Worm (Caenorhabditis elegans): ENCODE measurements around the gene mdt-28.
"Not testable (repeated sequence)": the region's sequence is repeated elsewhere in the genome, so short reads cannot be mapped to it uniquely, and the experiment has no call there.

mdt-28 gene

ce11 chrV:15610350-15610940, 35.2 kb upstream of the mdt-28 start, which contains the start of the genes fbxa-153 and str-12 (continued):
- TF ChIP-seq lin-35 (GFP tag; optimal IDR thresholded peaks at IDR 0.05) (peak in 1 of 2 experiments; percentile 11), ceh-82 (tag; optimal IDR thresholded peaks at IDR 0.05) (peak in 1 of 3 experiments; percentile 28), zag-1 (tag; optimal IDR thresholded peaks at IDR 0.05) (no peak), fkh-8 (tag; optimal IDR thresholded peaks at IDR 0.05) (peak; percentile 36), zip-4 (GFP tag; optimal IDR thresholded peaks at IDR 0.05) (no peak), hlh-4 (tag; optimal IDR thresholded peaks at IDR 0.05) (no peak), fos-1 (tag; optimal IDR thresholded peaks at IDR 0.05) (no peak)

DNA sequence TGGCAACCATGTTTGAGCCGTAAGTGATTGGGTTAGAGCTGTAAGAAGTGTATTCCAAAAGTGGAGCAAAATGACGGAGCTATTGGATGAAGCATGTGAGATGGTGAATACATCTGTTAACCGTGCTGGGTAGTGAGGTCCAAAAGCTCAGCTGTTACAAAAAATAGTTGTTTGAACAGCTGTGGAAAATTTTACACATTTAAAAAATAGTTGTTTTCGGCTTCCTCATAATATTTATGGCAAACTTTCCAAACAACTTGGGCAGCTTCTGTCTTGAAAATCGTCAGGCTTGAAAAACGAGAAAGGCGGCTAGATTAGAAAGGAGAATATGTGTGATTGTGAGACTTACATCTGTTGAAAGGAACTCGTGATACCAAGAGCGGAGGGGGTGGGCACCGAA, 29.8 kb upstream of the mdt-28 start, which contains the start of gene fbxa-154:
Gene fbxa-154, minus strand, starts transcription at position 101 of the 400 bp plus-strand sequence.
- no peak for TF ChIP-seq aly-2 (tag; optimal IDR thresholded peaks at IDR 0.05)
- TF ChIP-seq fos-1 (tag; optimal IDR thresholded peaks at IDR 0.05) = no peak
- no peak for TF ChIP-seq snu-23 (GFP tag; optimal IDR thresholded peaks at IDR 0.05)
- TF ChIP-seq swsn-7 (tag; optimal IDR thresholded peaks at IDR 0.05) = no peak
- TF ChIP-seq rnt-1 (tag; optimal IDR thresholded peaks at IDR 0.05) = no peak
- no peak for TF ChIP-seq lin-13 (GFP tag; optimal IDR thresholded peaks at IDR 0.05)

DNA sequence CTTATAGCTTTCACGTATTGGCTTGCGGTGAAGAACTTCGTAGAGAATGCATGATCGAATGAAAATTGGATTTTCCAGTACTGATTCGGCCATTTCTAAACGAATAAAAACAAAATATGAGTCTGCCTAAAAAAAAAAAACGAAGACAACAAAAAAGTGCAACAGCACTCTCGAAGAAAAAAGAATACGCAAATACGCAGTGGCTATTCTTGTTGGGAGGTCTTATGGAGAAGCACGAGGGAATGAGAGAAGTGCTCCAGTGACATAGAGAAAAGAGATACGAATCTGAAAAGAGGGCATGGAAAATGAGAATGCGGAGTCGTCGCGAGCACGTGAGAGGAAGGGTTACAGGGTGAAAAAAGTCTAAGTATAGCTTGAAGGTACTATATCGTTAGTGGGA, 27.0 kb upstream of the mdt-28 start, which contains the start of gene fbxa-152:
Gene fbxa-152, minus strand, starts transcription at position 101 of the 400 bp plus-strand sequence.
- TF ChIP-seq ceh-63 (GFP tag; optimal IDR thresholded peaks at IDR 0.05) (no peak), lin-14 (GFP tag; optimal IDR thresholded peaks at IDR 0.05) (peak; percentile 22)

DNA sequence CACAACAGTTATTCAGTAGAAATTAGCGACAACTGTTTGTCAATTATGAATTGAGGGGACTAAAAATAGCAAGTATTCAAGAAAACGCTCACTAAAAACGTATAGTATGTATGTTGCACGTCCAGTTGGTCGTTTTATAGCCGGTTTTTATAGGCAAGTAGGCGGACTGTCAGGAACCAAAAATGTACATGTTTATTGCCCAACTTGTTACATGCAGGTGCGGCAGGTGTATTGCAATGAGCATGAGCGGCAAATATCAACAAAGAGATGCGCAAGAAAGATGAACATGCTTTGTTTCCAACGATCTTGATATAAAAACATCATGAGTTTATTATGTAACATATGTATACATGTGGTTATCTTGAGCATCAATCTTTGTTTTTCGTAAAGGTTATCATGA, 24.6 kb upstream of the mdt-28 start, which contains the start of gene B0391.14:
Gene B0391.14, minus strand, starts transcription at position 101 of the 400 bp plus-strand sequence.
- not testable (repeated sequence) for TF ChIP-seq Y116A8C.19 (tag; optimal IDR thresholded peaks at IDR 0.05; ENCODE audit: borderline replicate concordance); aly-2 (tag; optimal IDR thresholded peaks at IDR 0.05); pax-3 (tag; optimal IDR thresholded peaks at IDR 0.05)

DNA sequence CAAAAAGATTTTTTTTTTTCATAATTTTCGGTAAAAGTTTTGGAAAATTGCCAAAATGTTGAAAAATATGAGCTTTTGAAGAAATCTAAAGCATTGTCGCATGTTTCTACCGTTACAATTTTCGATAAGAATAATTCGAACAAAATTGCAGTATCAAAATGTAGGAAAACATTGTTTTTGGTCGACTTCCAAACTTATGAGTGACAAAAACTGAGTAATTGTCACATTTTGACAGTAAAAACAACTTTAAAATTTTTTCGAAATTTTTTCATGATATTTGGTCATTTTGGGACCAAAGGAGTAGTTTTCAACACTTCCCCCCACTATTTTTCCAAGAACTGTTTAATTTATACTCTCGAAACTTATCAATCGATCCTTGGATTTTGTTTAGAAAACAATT, 19.4 kb upstream of the mdt-28 start, which contains the start of gene fbxa-139:
Gene fbxa-139, minus strand, starts transcription at position 101 of the 400 bp plus-strand sequence.
- TF ChIP-seq ceh-8 (GFP tag; optimal IDR thresholded peaks at IDR 0.05) = no peak
- no peak for TF ChIP-seq efl-3 (GFP tag; optimal IDR thresholded peaks at IDR 0.05)
- TF ChIP-seq alr-1 (tag; optimal IDR thresholded peaks at IDR 0.05; ENCODE audit: borderline replicate concordance) = no peak
- no peak for TF ChIP-seq mdl-1 (tag; optimal IDR thresholded peaks at IDR 0.05)
- no peak for TF ChIP-seq unc-130 (tag; optimal IDR thresholded peaks at IDR 0.05)
- TF ChIP-seq lir-3 (tag; optimal IDR thresholded peaks at IDR 0.05; ENCODE audit: poor library complexity) = no peak
- no peak for TF ChIP-seq unc-30 (tag; optimal IDR thresholded peaks at IDR 0.05)
- no peak for TF ChIP-seq sup-37 (GFP tag; optimal IDR thresholded peaks at IDR 0.05)
- TF ChIP-seq ztf-11 (tag; optimal IDR thresholded peaks at IDR 0.05) = no peak
- TF ChIP-seq unc-98 (GFP tag; IDR thresholded peaks at IDR 0.05) = no peak
- no peak for TF ChIP-seq lin-35 (GFP tag; optimal IDR thresholded peaks at IDR 0.05)
- no peak for TF ChIP-seq isw-1 (GFP tag; IDR thresholded peaks at IDR 0.05)
- TF ChIP-seq skn-1 (tag; optimal IDR thresholded peaks at IDR 0.05) = no peak
- TF ChIP-seq nhr-12 (tag; optimal IDR thresholded peaks at IDR 0.05) = no peak
- TF ChIP-seq nhr-20 (tag; optimal IDR thresholded peaks at IDR 0.05) = no peak
- TF ChIP-seq nhr-28 (tag; optimal IDR thresholded peaks at IDR 0.05) = no peak

DNA sequence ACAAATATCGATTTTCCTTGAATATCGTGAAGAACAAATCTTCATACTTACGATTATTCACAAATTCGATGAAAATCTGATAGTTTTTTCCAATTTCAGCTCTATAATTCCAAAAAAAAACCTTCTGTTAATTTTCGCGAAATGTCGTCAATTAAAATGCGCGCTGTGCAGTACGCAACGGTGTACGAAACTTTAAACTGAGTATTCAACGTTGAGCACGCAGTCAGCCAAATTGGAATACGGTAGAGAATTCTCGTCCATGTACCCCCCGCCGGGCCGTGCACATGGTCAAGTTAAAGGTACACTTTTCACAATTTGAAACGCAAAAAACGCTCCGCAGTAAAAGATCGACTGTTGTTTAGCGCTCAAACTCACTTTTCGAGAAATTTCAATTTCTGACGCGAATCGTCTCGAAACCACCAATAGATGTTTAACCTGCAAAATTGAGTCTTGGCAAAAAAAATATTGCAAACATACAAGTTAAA, 15.0 kb upstream of the mdt-28 start, which contains the start of gene F28F8.7:
Gene F28F8.7, minus strand, starts transcription at position 435 of the 485 bp plus-strand sequence.
- TF ChIP-seq nhr-77 (tag; optimal IDR thresholded peaks at IDR 0.05) (peak; percentile 35), lin-14 (GFP tag; optimal IDR thresholded peaks at IDR 0.05) (peak; percentile 65), dsc-1 (tag; optimal IDR thresholded peaks at IDR 0.05) (peak; percentile 64), mab-9 (GFP tag; IDR thresholded peaks at IDR 0.05) (peak; percentile 75), zip-4 (GFP tag; optimal IDR thresholded peaks at IDR 0.05) (peak; percentile 41), ceh-88 (GFP tag; IDR thresholded peaks at IDR 0.05) (peak; percentile 74), ceh-8 (GFP tag; optimal IDR thresholded peaks at IDR 0.05) (peak; percentile 4), unc-98 (GFP tag; IDR thresholded peaks at IDR 0.05) (peak; percentile 62; the same call in 1 of the 2 replicates), efl-1 (optimal IDR thresholded peaks at IDR 0.05) (peak; percentile 44 to 79), efl-1 (GFP tag; optimal IDR thresholded peaks at IDR 0.05 in 1 of 2) (peak; percentile 63 to 94), nhr-20 (tag; optimal IDR thresholded peaks at IDR 0.05) (peak; percentile 64), nhr-47 (tag; optimal IDR thresholded peaks at IDR 0.05) (peak; percentile 90), rnt-1 (tag; optimal IDR thresholded peaks at IDR 0.05) (peak; percentile 49), fkh-8 (tag; optimal IDR thresholded peaks at IDR 0.05) (peak; percentile 48), fkh-4 (tag; optimal IDR thresholded peaks at IDR 0.05; ENCODE audit: borderline replicate concordance) (peak; percentile 16), isw-1 (GFP tag; IDR thresholded peaks at IDR 0.05) (peak; percentile 53), irx-1 (tag; optimal IDR thresholded peaks at IDR 0.05) (peak; percentile 14)

All from whole organism, L1 larva.